Worm (Caenorhabditis elegans) whole organism, L4 larva: ENCODE data around the gene acs-4.

Experiments used
- F10B5.3 ChIP-seq: sonication (generic microtip); optimal IDR thresholded peaks from 2 replicates; lab custom pipeline; 2016; ENCODE audit warnings: mild to moderate bottlenecking, missing genetic modification characterization, missing compliant biosample characterization
- T20F7.1 ChIP-seq: fragments of 200-800 bp; sonication (Bioruptor generic); optimal IDR thresholded peaks from 2 replicates; lab custom pipeline; 2018; ENCODE audit warnings: mild to moderate bottlenecking, missing genetic modification characterization, missing compliant biosample characterization
- T26A8.4 ChIP-seq: fragments of 200-800 bp; sonication (Bioruptor generic); IDR thresholded peaks from 2 replicates; pipeline ENCODE4 v1.3.6; 2022; ENCODE audit warnings: missing genetic modification characterization, missing compliant biosample characterization
- Y105C5A.15 ChIP-seq: fragments of 200-800 bp; sonication (Bioruptor generic); IDR thresholded peaks from 2 replicates; pipeline ENCODE4 v1.3.6; 2022; ENCODE audit warnings: missing genetic modification characterization, missing compliant biosample characterization
- ZK546.5 ChIP-seq, 2 experiments: sonication (generic microtip); optimal IDR thresholded peaks; 2 replicates each; lab custom pipeline; 2017; ENCODE audit warnings: missing biosample characterization in 2 of 2, missing genetic modification characterization in 2 of 2
- aha-1 ChIP-seq: fragments of 150-350 bp; peaks from one replicate; lab custom pipeline; 2014; ENCODE audit warnings: missing biosample characterization, missing genetic modification characterization
- arid-1 ChIP-seq: fragments of 200-800 bp; sonication (Bioruptor generic); conservative IDR thresholded peaks from 2 replicates; pipeline ENCODE4 v1.3.6; 2022; ENCODE audit warnings: missing genetic modification reagents, missing genetic modification characterization, missing compliant biosample characterization
- ceh-32 ChIP-seq: sonication (generic microtip); optimal IDR thresholded peaks from 2 replicates; lab custom pipeline; 2016; ENCODE audit warnings: mild to moderate bottlenecking, missing genetic modification characterization, missing compliant biosample characterization; ENCODE audit not compliant: poor library complexity
- ceh-44 ChIP-seq: fragments of 200-800 bp; sonication (Bioruptor generic); IDR thresholded peaks from 2 replicates; pipeline ENCODE4 v1.3.6; 2022; ENCODE audit warnings: missing genetic modification reagents, missing genetic modification characterization, missing compliant biosample characterization
- cey-2 ChIP-seq: sonication (generic microtip); optimal IDR thresholded peaks from 3 replicates; lab custom pipeline; 2017; ENCODE audit warnings: missing genetic modification characterization, mild to moderate bottlenecking, missing compliant biosample characterization, antibody characterized with exemption, borderline replicate concordance; ENCODE audit not compliant: insufficient read depth
- daf-12 ChIP-seq: fragments of 150-350 bp; optimal IDR thresholded peaks from 2 replicates; lab custom pipeline; 2014; ENCODE audit warnings: missing biosample characterization, missing genetic modification reagents, missing genetic modification characterization
- daf-16 ChIP-seq, 3 experiments: sonication (generic microtip); optimal IDR thresholded peaks; 2 replicates each; lab custom pipeline; 2016 to 2017; ENCODE audit warnings: missing genetic modification characterization in 3 of 3, missing genetic modification reagents in 3 of 3, mild to moderate bottlenecking in 2 of 3, missing compliant biosample characterization in 2 of 3, missing biosample characterization in 1 of 3, moderate library complexity in 1 of 3
- daf-8 ChIP-seq: fragments of 200-800 bp; sonication (Bioruptor generic); IDR thresholded peaks from 2 replicates; pipeline ENCODE4 v1.3.6; 2022; ENCODE audit warnings: missing genetic modification characterization, missing compliant biosample characterization
- dmd-6 ChIP-seq: fragments of 200-800 bp; sonication (Bioruptor generic); IDR thresholded peaks from 2 replicates; pipeline ENCODE4 v1.3.6; 2022; ENCODE audit warnings: missing genetic modification reagents, missing genetic modification characterization, missing compliant biosample characterization
- dmd-8 ChIP-seq: fragments of 200-800 bp; sonication (Bioruptor generic); IDR thresholded peaks from 2 replicates; pipeline ENCODE4 v1.3.6; 2022; ENCODE audit warnings: missing genetic modification characterization, missing compliant biosample characterization
- dpl-1 ChIP-seq: fragments of 150-350 bp; optimal IDR thresholded peaks from 2 replicates; lab custom pipeline; 2014; ENCODE audit warnings: missing biosample characterization, missing genetic modification reagents, missing genetic modification characterization
- duxl-1 ChIP-seq: sonication (generic microtip); optimal IDR thresholded peaks from 2 replicates; lab custom pipeline; 2016; ENCODE audit warnings: mild to moderate bottlenecking, missing genetic modification characterization, moderate library complexity, missing compliant biosample characterization; ENCODE audit not compliant: poor library complexity
- dve-1 ChIP-seq: sonication (generic microtip); optimal IDR thresholded peaks from 2 replicates; lab custom pipeline; 2017; ENCODE audit warnings: antibody characterized with exemption, mild to moderate bottlenecking, missing genetic modification characterization, missing compliant biosample characterization; ENCODE audit not compliant: insufficient read depth
- fkh-10 ChIP-seq: fragments of 150-350 bp; optimal IDR thresholded peaks from 2 replicates; lab custom pipeline; 2014; ENCODE audit warnings: missing biosample characterization, missing genetic modification reagents, missing genetic modification characterization
- fos-1 ChIP-seq: fragments of 150-350 bp; optimal IDR thresholded peaks from 2 replicates; lab custom pipeline; 2014; ENCODE audit warnings: missing biosample characterization, missing genetic modification characterization
- hlh-11 ChIP-seq: fragments of 200-800 bp; sonication (Bioruptor generic); optimal IDR thresholded peaks from 2 replicates; lab custom pipeline; 2018; ENCODE audit warnings: mild to moderate bottlenecking, missing genetic modification characterization, missing compliant biosample characterization
- hlh-30 ChIP-seq: sonication (generic microtip); optimal IDR thresholded peaks from 2 replicates; lab custom pipeline; 2017; ENCODE audit warnings: antibody characterized with exemption, mild to moderate bottlenecking, missing genetic modification characterization, missing compliant biosample characterization; ENCODE audit not compliant: insufficient read depth
- lin-1 ChIP-seq: fragments of 200-800 bp; sonication (Bioruptor generic); IDR thresholded peaks from 2 replicates; pipeline ENCODE4 v1.3.6; 2022; ENCODE audit warnings: missing genetic modification reagents, missing genetic modification characterization, missing compliant biosample characterization
- lin-15B ChIP-seq: fragments of 150-350 bp; sonication (generic microtip); optimal IDR thresholded peaks from 3 replicates; lab custom pipeline; 2014; ENCODE audit warnings: missing biosample characterization, missing genetic modification characterization
- lsy-2 ChIP-seq, 2 experiments: fragments of 150-350 bp in 1 of 2; sonication (generic microtip) in 1 of 2; optimal IDR thresholded peaks; 2 replicates each; lab custom pipeline; 2014 to 2017; ENCODE audit warnings: missing biosample characterization in 2 of 2, missing genetic modification characterization in 2 of 2
- madf-5 ChIP-seq, 2 experiments: fragments of 200-800 bp; sonication (Bioruptor generic); IDR thresholded peaks; 2 replicates each; pipeline ENCODE4 v1.3.6; 2022; ENCODE audit warnings: missing compliant biosample characterization in 2 of 2, missing genetic modification characterization in 2 of 2
- mdl-1 ChIP-seq, 2 experiments: fragments of 150-350 bp in 1 of 2; sonication (generic microtip) in 1 of 2; optimal IDR thresholded peaks; 2 replicates each; lab custom pipeline; 2014 to 2017; ENCODE audit warnings: missing biosample characterization in 2 of 2, missing genetic modification characterization in 2 of 2
- mdt-29 ChIP-seq: fragments of 200-800 bp; sonication (Bioruptor generic); IDR thresholded peaks from 2 replicates; pipeline ENCODE4 v1.3.6; 2022; ENCODE audit warnings: missing genetic modification reagents, missing genetic modification characterization, missing compliant biosample characterization
- mep-1 ChIP-seq: fragments of 150-350 bp; sonication (generic microtip); optimal IDR thresholded peaks from 3 replicates; lab custom pipeline; 2014; ENCODE audit warnings: missing biosample characterization, missing genetic modification characterization
- mes-2 ChIP-seq: sonication (generic microtip); optimal IDR thresholded peaks from 2 replicates; lab custom pipeline; 2016; ENCODE audit warnings: missing genotype, mild to moderate bottlenecking, missing genetic modification characterization, missing compliant biosample characterization; ENCODE audit not compliant: poor library complexity, severe bottlenecking
- nhr-10 ChIP-seq: fragments of 150-350 bp; optimal IDR thresholded peaks from 2 replicates; lab custom pipeline; 2014; ENCODE audit warnings: missing biosample characterization, missing genetic modification characterization
- nhr-102 ChIP-seq: sonication (generic microtip); optimal IDR thresholded peaks from 2 replicates; lab custom pipeline; 2016; ENCODE audit warnings: mild to moderate bottlenecking, missing genetic modification characterization, moderate library complexity, missing compliant biosample characterization
- nhr-11 ChIP-seq: fragments of 150-350 bp; optimal IDR thresholded peaks from 2 replicates; lab custom pipeline; 2014; ENCODE audit warnings: missing biosample characterization, missing genetic modification characterization
- nhr-25 ChIP-seq: sonication (generic microtip); optimal IDR thresholded peaks from 2 replicates; lab custom pipeline; 2017; ENCODE audit warnings: missing genetic modification characterization, mild to moderate bottlenecking, missing compliant biosample characterization, antibody characterized with exemption, moderate library complexity, borderline replicate concordance; ENCODE audit not compliant: insufficient read depth
- nhr-28 ChIP-seq: fragments of 150-350 bp; optimal IDR thresholded peaks from 2 replicates; lab custom pipeline; 2014; ENCODE audit warnings: missing biosample characterization, missing genetic modification characterization
- nhr-42 ChIP-seq: fragments of 200-800 bp; sonication (Bioruptor generic); IDR thresholded peaks from 2 replicates; pipeline ENCODE4 v1.3.6; 2022; ENCODE audit warnings: missing genetic modification characterization, missing compliant biosample characterization
- nhr-6 ChIP-seq: fragments of 150-350 bp; optimal IDR thresholded peaks from 2 replicates; lab custom pipeline; 2014; ENCODE audit warnings: missing biosample characterization, missing genetic modification characterization
- nhr-77 ChIP-seq: fragments of 150-350 bp; optimal IDR thresholded peaks from 2 replicates; lab custom pipeline; 2014; ENCODE audit warnings: missing biosample characterization, missing genetic modification characterization
- pqm-1 ChIP-seq: sonication (generic microtip); optimal IDR thresholded peaks from 2 replicates; lab custom pipeline; 2017; ENCODE audit warnings: missing biosample characterization, missing genetic modification characterization
- rbr-2 ChIP-seq: sonication (generic microtip); optimal IDR thresholded peaks from 2 replicates; lab custom pipeline; 2016; ENCODE audit warnings: missing genotype, missing genetic modification characterization, missing compliant biosample characterization
- saeg-2 ChIP-seq: fragments of 200-800 bp; sonication (Bioruptor generic); IDR thresholded peaks from 2 replicates; pipeline ENCODE4 v1.3.6; 2022; ENCODE audit warnings: missing genetic modification reagents, missing genetic modification characterization, missing compliant biosample characterization
- snpc-1.2 ChIP-seq: fragments of 200-800 bp; sonication (Bioruptor generic); IDR thresholded peaks from 2 replicates; pipeline ENCODE4 v1.3.6; 2022; ENCODE audit warnings: missing genetic modification reagents, missing genetic modification characterization, missing compliant biosample characterization
- tag-97 ChIP-seq: fragments of 200-800 bp; sonication (Bioruptor generic); IDR thresholded peaks from 2 replicates; pipeline ENCODE4 v1.3.6; 2022; ENCODE audit warnings: missing genetic modification characterization, missing compliant biosample characterization
- unc-39 ChIP-seq: sonication (generic microtip); optimal IDR thresholded peaks from 2 replicates; lab custom pipeline; 2017; ENCODE audit warnings: missing biosample characterization, missing genetic modification characterization
- unc-62 ChIP-seq, 3 experiments: fragments of 150-350 bp in 1 of 3; sonication (generic microtip); optimal IDR thresholded peaks in 2 of 3; peaks in 1 of 3; 1 replicate in 1 of 3; 2 replicates in 2 of 3; lab custom pipeline; 2014 to 2017; ENCODE audit warnings: missing biosample characterization in 3 of 3, missing genetic modification characterization in 3 of 3, missing genetic modification reagents in 3 of 3, missing genotype in 1 of 3
- zfp-3 ChIP-seq: fragments of 200-800 bp; sonication (Bioruptor generic); conservative IDR thresholded peaks from 2 replicates; pipeline ENCODE4 v1.3.6; 2022; ENCODE audit warnings: missing genetic modification reagents, missing genetic modification characterization, missing compliant biosample characterization
- ztf-7 ChIP-seq: fragments of 150-350 bp; optimal IDR thresholded peaks from 2 replicates; lab custom pipeline; 2014; ENCODE audit warnings: missing biosample characterization, missing genetic modification characterization

The acs-4 gene

DNA sequence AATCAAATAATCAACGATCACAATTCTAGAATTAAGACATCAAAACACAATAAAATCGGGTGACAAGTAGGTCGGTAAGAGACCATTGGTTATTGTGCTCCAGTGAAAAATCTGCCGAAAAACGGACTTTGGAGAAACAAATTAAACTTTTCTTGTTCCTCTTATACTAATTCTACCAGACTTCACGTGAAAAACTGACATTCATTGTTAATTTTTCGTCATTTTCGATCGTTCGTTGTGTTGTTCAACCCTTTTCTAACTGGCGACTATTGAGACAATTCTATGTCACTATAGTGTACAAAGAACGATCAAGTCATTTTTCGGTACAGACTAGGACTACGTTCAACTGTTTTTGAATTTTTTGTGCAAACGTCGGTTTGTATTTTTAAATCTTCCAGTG lies 47.2 kb upstream of the acs-4 start (continued):
- TF ChIP-seq snpc-1.2 (GFP tag; lab: Robert Waterston, UW): no peak
- TF ChIP-seq rbr-2 (tag; lab: Kevin White, UChicago): no peak

ce11 chrIII:7122860-7123259 lies 44.8 kb upstream of the acs-4 start, which contains the start of the genes B0280.9 and rpia-1:
B0280.9 (minus strand) TSS chrIII:7122895.
rpia-1 (plus strand) TSS chrIII:7123128.
- TF ChIP-seq lsy-2 (tag; optimal IDR thresholded peaks at IDR 0.05; lab: Kevin White, UChicago) (peak; percentile 42 to 96), daf-8 (GFP tag; lab: Robert Waterston, UW) (no peak), duxl-1 (no peak), mdl-1 (tag; optimal IDR thresholded peaks at IDR 0.05; lab: Kevin White, UChicago) (no peak), saeg-2 (GFP tag; lab: Robert Waterston, UW) (no peak), unc-62 (GFP tag; optimal IDR thresholded peaks at IDR 0.05 in 1 of 2; lab: Kevin White, UChicago) (peak in 1 of 2 experiments; percentile 73), unc-62 (tag; optimal IDR thresholded peaks at IDR 0.05; lab: Kevin White, UChicago) (no peak), aha-1 (tag; lab: Kevin White, UChicago) (peak; percentile 79), mep-1 (tag; lab: Kevin White, UChicago) (peak; percentile 25), arid-1 (GFP tag; lab: Robert Waterston, UW) (no peak), daf-12 (tag; lab: Kevin White, UChicago) (no peak), ztf-7 (tag; lab: Kevin White, UChicago) (peak; percentile 5), tag-97 (GFP tag; lab: Robert Waterston, UW) (no peak), dmd-8 (GFP tag; lab: Robert Waterston, UW) (no peak), dve-1 (peak; percentile 52), Y105C5A.15 (GFP tag; lab: Robert Waterston, UW) (no peak), hlh-30 (tag; lab: Kevin White, UChicago) (no peak), hlh-11 (peak; percentile 40), nhr-10 (tag; lab: Kevin White, UChicago) (peak; percentile 16), T20F7.1 (no peak), pqm-1 (tag; lab: Kevin White, UChicago) (peak; percentile 23), daf-16 (GFP tag; optimal IDR thresholded peaks at IDR 0.05; lab: Kevin White, UChicago) (no peak), daf-16 (tag; optimal IDR thresholded peaks at IDR 0.05; lab: Kevin White, UChicago) (peak; percentile 72), nhr-6 (tag; lab: Kevin White, UChicago) (no peak), T26A8.4 (GFP tag; lab: Robert Waterston, UW) (no peak), ceh-44 (GFP tag; lab: Robert Waterston, UW) (no peak), lin-1 (no peak), cey-2 (tag; lab: Kevin White, UChicago) (no peak), nhr-77 (tag; lab: Kevin White, UChicago) (peak; percentile 41), dpl-1 (peak; percentile 6), nhr-11 (tag; lab: Kevin White, UChicago) (no peak), nhr-102 (tag; lab: Kevin White, UChicago) (no peak), mes-2 (peak; percentile 44), nhr-25 (tag; lab: Kevin White, UChicago) (no peak), dmd-6 (GFP tag; lab: Robert Waterston, UW) (no peak), mdt-29 (GFP tag; lab: Robert Waterston, UW) (no peak), nhr-28 (tag; lab: Kevin White, UChicago) (peak; percentile 6)

ce11 chrIII:7124364-7124763 lies 43.3 kb upstream of the acs-4 start, which contains the start of gene B0280.2:
B0280.2 (plus strand) TSS chrIII:7124664.
- TF ChIP-seq zfp-3 (GFP tag; lab: Robert Waterston, UW) (no peak), mdl-1 (tag; optimal IDR thresholded peaks at IDR 0.05; lab: Kevin White, UChicago) (no peak), nhr-42 (GFP tag; lab: Robert Waterston, UW) (no peak), madf-5 (GFP tag; IDR thresholded peaks at IDR 0.05; lab: Robert Waterston, UW) (no peak), ceh-32 (tag; lab: Kevin White, UChicago) (no peak), lin-15B (tag; lab: Kevin White, UChicago) (no peak), fos-1 (tag; lab: Kevin White, UChicago) (no peak), F10B5.3 (tag; lab: Kevin White, UChicago) (no peak), ZK546.5 (tag; optimal IDR thresholded peaks at IDR 0.05; lab: Kevin White, UChicago) (no peak), unc-39 (tag; lab: Kevin White, UChicago) (no peak), nhr-102 (tag; lab: Kevin White, UChicago) (no peak), fkh-10 (GFP tag; lab: Kevin White, UChicago) (no peak)
- TF ChIP-seq, all 104 proteins: peak for 0
